Worm (Caenorhabditis elegans) whole organism, late embryonic: Measurements from ENCODE around the gene ubxn-4.

Experiments used
- pat-9 ChIP-seq: fragments of 200-800 bp; sonication (Bioruptor generic); optimal IDR thresholded peaks from 2 replicates; lab custom pipeline; 2018; ENCODE audit warnings: mild to moderate bottlenecking, missing genetic modification characterization, moderate library complexity, missing compliant biosample characterization
- pros-1 ChIP-seq: fragments of 150-350 bp; optimal IDR thresholded peaks from 2 replicates; lab custom pipeline; 2014; ENCODE audit warnings: missing biosample characterization, missing genetic modification reagents, missing genetic modification characterization
- unc-86 ChIP-seq: sonication (generic microtip); optimal IDR thresholded peaks from 2 replicates; lab custom pipeline; 2016; ENCODE audit warnings: missing genetic modification characterization, missing compliant biosample characterization

ce11 chrIII:8398411-8398810 is 7.0 kb downstream of the ubxn-4 start, which contains the start of gene ZK353.2:
- TF ChIP-seq unc-86 (tag; lab: Kevin White, UChicago), result no peak
- TF ChIP-seq pros-1 (tag; lab: Kevin White, UChicago), result no peak
- TF ChIP-seq pat-9 (tag; lab: Kevin White, UChicago), result no peak
